Worm (Caenorhabditis elegans) whole organism, dauer: Measurements from ENCODE around the gene C05B5.5.
"Not testable (repeated sequence)": the region's sequence is repeated elsewhere in the genome, so short reads cannot be mapped to it uniquely, and the experiment has no call there.

Experiments
- unc-62 ChIP-seq: sonication (generic microtip); optimal IDR thresholded peaks from 2 replicates; lab custom pipeline; 2017; ENCODE audit warnings: missing biosample characterization, missing genetic modification reagents, missing genetic modification characterization

The C05B5.5 gene

ce11 chrIII:10035783-10036182 is 34.6 kb downstream of the C05B5.5 start, which contains the start of gene xbx-3:
xbx-3 (plus strand) TSS chrIII:10035945.
- TF ChIP-seq unc-62 (GFP tag; lab: Kevin White, UChicago), result no peak

ce11 chrIII:10037150-10037549 is 36.0 kb downstream of the C05B5.5 start, which contains the start of gene M04D8.7:
M04D8.7 (plus strand) TSS chrIII:10037450.
- no peak for TF ChIP-seq unc-62 (GFP tag; lab: Kevin White, UChicago)

ce11 chrIII:10040013-10040412 is 38.9 kb downstream of the C05B5.5 start, which contains the start of gene T16G12.7:
T16G12.7 (minus strand) TSS chrIII:10040113.
- TF ChIP-seq unc-62 (GFP tag; lab: Kevin White, UChicago), result no peak

- TF ChIP-seq unc-62 (GFP tag; lab: Kevin White, UChicago), result no peak
Measured at ce11 chrIII:10049682-10050081, 48.5 kb downstream of the C05B5.5 start, which contains the start of gene T16G12.1. T16G12.1 (minus strand) TSS chrIII:10049857.

- not testable (repeated sequence) for TF ChIP-seq unc-62 (GFP tag; lab: Kevin White, UChicago)
Measured at ce11 chrIII:10050321-10050720, 49.2 kb downstream of the C05B5.5 start, which contains the start of gene T16G12.3. T16G12.3 (plus strand) TSS chrIII:10050621.

ce11 chrIII:10053312-10053711 is 52.2 kb downstream of the C05B5.5 start, which contains the start of gene T16G12.12:
T16G12.12 (plus strand) TSS chrIII:10053612.
- TF ChIP-seq unc-62 (GFP tag; lab: Kevin White, UChicago), result not testable (repeated sequence)
